Worm (Caenorhabditis elegans): ENCODE data around the gene cas-1.

DNA sequence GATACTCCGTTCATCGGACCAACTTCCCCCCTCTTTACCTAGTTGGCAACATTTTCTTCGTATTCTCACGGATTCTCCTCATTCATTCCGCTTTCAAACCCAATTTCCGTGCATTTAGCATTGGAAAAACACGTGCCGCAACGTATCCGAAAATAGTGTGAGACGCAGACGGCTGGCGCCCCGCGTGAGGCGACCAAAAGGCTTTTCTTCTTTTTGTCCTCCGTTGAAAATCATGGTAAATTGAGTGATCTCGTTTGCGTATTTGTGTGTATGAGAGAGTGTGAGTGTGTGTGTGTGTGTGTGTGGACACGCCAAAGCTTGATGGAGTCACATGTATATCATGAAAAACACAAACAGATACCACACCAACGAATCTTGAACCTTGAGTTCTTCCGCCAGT lies 16.6 kb downstream of the cas-1 start:
- peak; percentile 53 for TF ChIP-seq F13H6.1 (tag; optimal IDR thresholded peaks at IDR 0.05)
- no peak for TF ChIP-seq elt-2 (tag; optimal IDR thresholded peaks at IDR 0.05)
- no peak for TF ChIP-seq sox-4 (tag; optimal IDR thresholded peaks at IDR 0.05)
- TF ChIP-seq pha-4 (tag; optimal IDR thresholded peaks at IDR 0.05), result no peak
- TF ChIP-seq dmd-4 (tag; optimal IDR thresholded peaks at IDR 0.05; ENCODE audit: borderline replicate concordance), result no peak
- peak; percentile 66 for TF ChIP-seq sdc-2 (tag; optimal IDR thresholded peaks at IDR 0.05)
- TF ChIP-seq ama-1 (optimal IDR thresholded peaks at IDR 0.05), result no peak
- peak; percentile 83 for TF ChIP-seq ceh-31 (tag; optimal IDR thresholded peaks at IDR 0.05)
- TF ChIP-seq nhr-11 (tag; optimal IDR thresholded peaks at IDR 0.05), result no peak
- TF ChIP-seq pax-1 (tag; optimal IDR thresholded peaks at IDR 0.05), result no peak
- peak; percentile 83 for TF ChIP-seq unc-42 (tag; optimal IDR thresholded peaks at IDR 0.05)
